Fruit fly (Drosophila melanogaster) whole organism, embryonic: ENCODE data around the gene sdt.

Source experiments
- CG11085 ChIP-seq: fragments of 200-800 bp; sonication (Bioruptor generic); IDR thresholded peaks from 2 replicates; pipeline ENCODE4 v1.3.6; 2022; ENCODE audit warnings: missing biosample characterization, missing genetic modification characterization
- CG11560 ChIP-seq: fragments of 200-800 bp; sonication (Bioruptor generic); IDR thresholded peaks from 3 replicates; pipeline ENCODE4 v1.3.6; 2022; ENCODE audit warnings: missing biosample characterization, missing genetic modification characterization
- CG11723 ChIP-seq: fragments of 200-800 bp; sonication (Bioruptor generic); optimal IDR thresholded peaks from 2 replicates; lab custom pipeline; 2017; ENCODE audit warnings: missing biosample characterization, mild to moderate bottlenecking, missing genetic modification characterization
- CG12299 ChIP-seq: fragments of 200-800 bp; sonication (Bioruptor generic); optimal IDR thresholded peaks from 2 replicates; lab custom pipeline; 2018; ENCODE audit warnings: missing biosample characterization, mild to moderate bottlenecking, missing genetic modification characterization
- CG1233 ChIP-seq: fragments of 200-800 bp; sonication (Bioruptor generic); optimal IDR thresholded peaks from 4 replicates; lab custom pipeline; 2018; ENCODE audit warnings: missing biosample characterization, mild to moderate bottlenecking, missing genetic modification characterization
- CG12659 ChIP-seq: fragments of 200-800 bp; sonication (Bioruptor generic); optimal IDR thresholded peaks from 3 replicates; lab custom pipeline; 2017; ENCODE audit warnings: mild to moderate bottlenecking, missing biosample characterization, missing genetic modification reagents, missing genetic modification characterization
- CG12744 ChIP-seq: fragments of 200-800 bp; sonication (Bioruptor generic); optimal IDR thresholded peaks from 2 replicates; lab custom pipeline; 2016; ENCODE audit warnings: missing biosample characterization, missing genetic modification characterization
- CG12942 ChIP-seq: fragments of 200-800 bp; sonication (Bioruptor generic); optimal IDR thresholded peaks from 3 replicates; lab custom pipeline; 2016; ENCODE audit warnings: missing biosample characterization, missing genetic modification characterization
- CG13296 ChIP-seq: fragments of 200-800 bp; sonication (Bioruptor generic); optimal IDR thresholded peaks from 3 replicates; lab custom pipeline; 2018; ENCODE audit warnings: missing biosample characterization, mild to moderate bottlenecking, missing genetic modification characterization
- CG16813 ChIP-seq: fragments of 200-800 bp; sonication (Bioruptor generic); IDR thresholded peaks from 3 replicates; pipeline ENCODE4 v1.3.6; 2022; ENCODE audit warnings: missing biosample characterization, missing genetic modification characterization; ENCODE audit not compliant: partially characterized antibody
- CG3163 ChIP-seq: fragments of 200-800 bp; sonication (Bioruptor generic); optimal IDR thresholded peaks from 3 replicates; lab custom pipeline; 2016; ENCODE audit warnings: missing biosample characterization, missing genetic modification characterization
- CG34376 ChIP-seq: fragments of 200-800 bp; sonication (Bioruptor generic); optimal IDR thresholded peaks from 2 replicates; lab custom pipeline; 2018; ENCODE audit warnings: missing biosample characterization, mild to moderate bottlenecking, missing genetic modification characterization
- CG4404 ChIP-seq: fragments of 200-800 bp; sonication (Bioruptor generic); IDR thresholded peaks from 2 replicates; pipeline ENCODE4 v1.3.6; 2022; ENCODE audit warnings: missing biosample characterization, missing genetic modification characterization
- CrebB ChIP-seq: fragments of 200-800 bp; sonication (Bioruptor generic); optimal IDR thresholded peaks from 3 replicates; lab custom pipeline; 2018; ENCODE audit warnings: missing biosample characterization, mild to moderate bottlenecking, missing genetic modification characterization
- Dbx ChIP-seq: fragments of 200-800 bp; sonication (Bioruptor generic); IDR thresholded peaks from 3 replicates; pipeline ENCODE4 v1.3.6; 2022; ENCODE audit warnings: missing biosample characterization, missing genetic modification characterization
- Doc2 ChIP-seq: fragments of 200-800 bp; sonication (Bioruptor generic); IDR thresholded peaks from 2 replicates; pipeline ENCODE4 v1.3.6; 2022; ENCODE audit warnings: missing biosample characterization, missing genetic modification characterization
- Ets65A ChIP-seq: fragments of 200-800 bp; sonication (Bioruptor generic); peaks from one replicate; lab custom pipeline; 2016; ENCODE audit warnings: missing biosample characterization, missing genetic modification characterization
- GATAe ChIP-seq: fragments of 200-800 bp; sonication (Bioruptor generic); conservative IDR thresholded peaks from 2 replicates; pipeline ENCODE4 v1.3.6; 2022; ENCODE audit warnings: missing biosample characterization, missing genetic modification characterization
- Gsc ChIP-seq: fragments of 200-800 bp; sonication (Bioruptor generic); IDR thresholded peaks from 2 replicates; pipeline ENCODE4 v1.3.6; 2022; ENCODE audit warnings: missing biosample characterization, missing genetic modification characterization
- HHEX ChIP-seq: fragments of 200-800 bp; sonication (Bioruptor generic); optimal IDR thresholded peaks from 3 replicates; lab custom pipeline; 2017; ENCODE audit warnings: missing biosample characterization, mild to moderate bottlenecking, missing genetic modification characterization, missing genetic modification reagents
- HmgZ ChIP-seq: fragments of 200-800 bp; sonication (Bioruptor generic); optimal IDR thresholded peaks from 2 replicates; lab custom pipeline; 2018; ENCODE audit warnings: missing biosample characterization, mild to moderate bottlenecking, missing genetic modification characterization
- Hr3 ChIP-seq: fragments of 200-800 bp; sonication (Bioruptor generic); optimal IDR thresholded peaks from 3 replicates; lab custom pipeline; 2016; ENCODE audit warnings: missing biosample characterization, missing genetic modification characterization
- Lhr ChIP-seq: fragments of 200-800 bp; sonication (Bioruptor generic); optimal IDR thresholded peaks from 3 replicates; lab custom pipeline; 2017; ENCODE audit warnings: mild to moderate bottlenecking, missing biosample characterization, missing genetic modification reagents, missing genetic modification characterization
- MESR4 ChIP-seq: fragments of 200-800 bp; sonication (Bioruptor generic); optimal IDR thresholded peaks from 2 replicates; lab custom pipeline; 2018; ENCODE audit warnings: missing biosample characterization, mild to moderate bottlenecking, missing genetic modification characterization, moderate library complexity
- NC2α ChIP-seq: fragments of 200-800 bp; sonication (Bioruptor generic); optimal IDR thresholded peaks from 2 replicates; lab custom pipeline; 2016; ENCODE audit warnings: missing biosample characterization, missing genetic modification characterization
- Side ChIP-seq: fragments of 200-800 bp; sonication (Bioruptor generic); optimal IDR thresholded peaks from 2 replicates; lab custom pipeline; 2016; ENCODE audit warnings: missing biosample characterization, missing genetic modification characterization
- ab ChIP-seq: fragments of 200-800 bp; sonication (Bioruptor generic); optimal IDR thresholded peaks from 2 replicates; lab custom pipeline; 2016; ENCODE audit warnings: missing biosample characterization, missing genetic modification characterization
- bcd ChIP-seq: fragments of 200-800 bp; sonication (Bioruptor generic); optimal IDR thresholded peaks from 2 replicates; lab custom pipeline; 2017; ENCODE audit warnings: missing biosample characterization, mild to moderate bottlenecking, missing genetic modification characterization
- caup ChIP-seq: fragments of 200-800 bp; sonication (Bioruptor generic); optimal IDR thresholded peaks from 3 replicates; lab custom pipeline; 2017; ENCODE audit warnings: missing biosample characterization, mild to moderate bottlenecking, missing genetic modification characterization, moderate library complexity; ENCODE audit not compliant: severe bottlenecking
- cg ChIP-seq: fragments of 200-800 bp; sonication (Bioruptor generic); optimal IDR thresholded peaks from 3 replicates; lab custom pipeline; 2019; ENCODE audit warnings: missing biosample characterization, mild to moderate bottlenecking, missing genetic modification characterization, moderate library complexity
- chif ChIP-seq, 2 experiments: fragments of 200-800 bp; sonication (Bioruptor generic); optimal IDR thresholded peaks; 3 replicates each; lab custom pipeline; 2016; ENCODE audit warnings: missing biosample characterization in 2 of 2, missing genetic modification characterization in 2 of 2
- da ChIP-seq: fragments of 200-800 bp; sonication (Bioruptor generic); optimal IDR thresholded peaks from 2 replicates; lab custom pipeline; 2016; ENCODE audit warnings: missing biosample characterization, missing genetic modification characterization
- dm ChIP-seq: fragments of 200-800 bp; sonication (Bioruptor generic); optimal IDR thresholded peaks from 3 replicates; lab custom pipeline; 2016; ENCODE audit warnings: missing biosample characterization, missing genetic modification characterization
- eve ChIP-seq, 2 experiments: fragments of >200 bp; optimal IDR thresholded peaks; 2 replicates each; lab custom pipeline; 2017; ENCODE audit warnings: missing biosample characterization in 2 of 2, missing genetic modification characterization in 2 of 2
- fd3F ChIP-seq: fragments of 200-800 bp; sonication (Bioruptor generic); optimal IDR thresholded peaks from 2 replicates; lab custom pipeline; 2018; ENCODE audit warnings: missing biosample characterization, mild to moderate bottlenecking, missing genetic modification characterization, moderate library complexity
- fd64A ChIP-seq: fragments of 200-800 bp; sonication (Bioruptor generic); optimal IDR thresholded peaks from 3 replicates; lab custom pipeline; 2018; ENCODE audit warnings: missing biosample characterization, mild to moderate bottlenecking, missing genetic modification characterization
- gsb ChIP-seq: fragments of 200-800 bp; sonication (Bioruptor generic); IDR thresholded peaks from 2 replicates; pipeline ENCODE4 v1.3.6; 2022; ENCODE audit warnings: missing biosample characterization, missing genetic modification characterization
- gsb-n ChIP-seq: fragments of 200-800 bp; sonication (Bioruptor generic); optimal IDR thresholded peaks from 3 replicates; lab custom pipeline; 2018; ENCODE audit warnings: missing biosample characterization, mild to moderate bottlenecking, missing genetic modification characterization
- ind ChIP-seq: fragments of 200-800 bp; sonication (Bioruptor generic); optimal IDR thresholded peaks from 3 replicates; lab custom pipeline; 2016; ENCODE audit warnings: missing biosample characterization, missing genetic modification characterization
- kah ChIP-seq: fragments of 200-800 bp; sonication (Bioruptor generic); optimal IDR thresholded peaks from 2 replicates; lab custom pipeline; 2018; ENCODE audit warnings: missing biosample characterization, mild to moderate bottlenecking, missing genetic modification characterization
- klu ChIP-seq: fragments of 200-800 bp; sonication (Bioruptor generic); IDR thresholded peaks from 2 replicates; pipeline ENCODE4 v1.3.6; 2022; ENCODE audit warnings: missing biosample characterization, missing genetic modification characterization
- mam ChIP-seq: fragments of 200-800 bp; sonication (Bioruptor generic); optimal IDR thresholded peaks from 3 replicates; lab custom pipeline; 2016; ENCODE audit warnings: missing biosample characterization, missing genetic modification characterization
- nerfin-1 ChIP-seq: fragments of 200-800 bp; sonication (Bioruptor generic); optimal IDR thresholded peaks from 3 replicates; lab custom pipeline; 2019; ENCODE audit warnings: missing biosample characterization, mild to moderate bottlenecking, missing genetic modification characterization, moderate library complexity
- pan ChIP-seq, 4 experiments: fragments of >200 bp in 3 of 4; fragments of 200-800 bp in 1 of 4; sonication (Bioruptor generic) in 1 of 4; optimal IDR thresholded peaks in 3 of 4; IDR thresholded peaks in 1 of 4; 2 replicates each; pipeline versions ENCODE4 v1.3.6 to Lab custom; 2017 to 2022; ENCODE audit warnings: missing biosample characterization in 2 of 4, missing genetic modification characterization in 2 of 4, mixed read lengths in 1 of 4
- pb ChIP-seq: fragments of 200-800 bp; sonication (Bioruptor generic); optimal IDR thresholded peaks from 3 replicates; lab custom pipeline; 2016; ENCODE audit warnings: missing biosample characterization, missing genetic modification characterization
- pum ChIP-seq: fragments of 200-800 bp; sonication (Bioruptor generic); optimal IDR thresholded peaks from 2 replicates; lab custom pipeline; 2016; ENCODE audit warnings: missing biosample characterization, missing genetic modification characterization
- shn ChIP-seq: fragments of 200-800 bp; sonication (Bioruptor generic); optimal IDR thresholded peaks from 3 replicates; lab custom pipeline; 2016; ENCODE audit warnings: missing biosample characterization, missing genetic modification characterization
- tll ChIP-seq, 2 experiments: fragments of 200-800 bp in 1 of 2; fragments of >200 bp in 1 of 2; sonication (Bioruptor generic) in 1 of 2; optimal IDR thresholded peaks; 2 replicates each; lab custom pipeline; 2017 to 2019; ENCODE audit warnings: missing biosample characterization in 2 of 2, missing genetic modification characterization in 2 of 2, mild to moderate bottlenecking in 1 of 2, moderate library complexity in 1 of 2
- vnd ChIP-seq: fragments of 200-800 bp; sonication (Bioruptor generic); IDR thresholded peaks from 3 replicates; pipeline ENCODE4 v1.3.6; 2022; ENCODE audit warnings: missing biosample characterization, missing genetic modification characterization; ENCODE audit not compliant: partially characterized antibody

The sdt gene

DNA sequence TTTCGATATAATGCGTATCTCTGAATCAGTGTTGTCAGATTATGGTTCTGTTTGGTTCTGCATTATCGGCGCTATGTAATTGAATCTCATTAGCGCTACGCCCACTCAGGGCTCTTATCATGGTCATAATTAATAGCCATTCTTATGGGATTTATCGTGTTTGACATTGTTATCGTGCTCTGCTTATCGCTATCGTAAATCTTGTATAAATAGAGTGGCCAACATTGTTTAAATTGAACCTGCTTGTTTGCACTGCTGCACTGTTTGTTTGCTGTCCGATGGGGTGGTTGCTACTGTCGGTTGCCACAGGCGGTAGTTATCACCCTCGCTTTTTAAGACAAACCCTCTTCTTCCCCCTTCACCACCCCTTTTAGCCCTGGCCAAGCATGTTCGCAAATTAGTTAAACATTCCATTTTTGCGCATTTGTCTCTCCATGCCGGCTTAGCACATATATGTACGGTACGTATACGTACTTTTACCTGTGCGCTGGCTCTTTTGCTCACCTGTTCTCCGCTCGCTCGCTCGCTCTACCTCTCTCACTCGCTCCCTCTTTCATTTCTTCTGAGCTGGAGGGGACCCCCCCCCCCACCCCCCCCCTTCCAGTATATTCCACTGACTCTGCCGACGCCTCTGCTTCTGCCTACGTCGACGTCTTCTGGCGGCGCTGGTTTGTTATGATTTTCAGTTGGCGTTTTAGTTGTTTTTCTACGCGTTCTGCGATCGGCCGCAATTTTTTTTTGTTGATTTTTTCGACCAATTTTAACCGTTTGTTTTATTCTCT is 51.8 kb downstream of the sdt start (continued):
- no peak for TF ChIP-seq pb
- TF ChIP-seq tll (GFP tag; optimal IDR thresholded peaks at IDR 0.05; lab: Kevin White, UChicago), result no peak
- TF ChIP-seq fd64A (GFP tag; lab: Kevin White, UChicago), result peak; percentile 81
- TF ChIP-seq CG16813 (GFP tag; lab: Robert Waterston, UW), result no peak
- TF ChIP-seq Hr3, result no peak
- TF ChIP-seq CrebB (tag; lab: Kevin White, UChicago), result peak; percentile 44
- no peak for TF ChIP-seq CG11560 (tag; lab: Robert Waterston, UW)
- no peak for TF ChIP-seq Dbx (GFP tag; lab: Robert Waterston, UW)
- TF ChIP-seq Lhr (GFP tag; lab: Kevin White, UChicago), result peak; percentile 44
- TF ChIP-seq CG11723 (GFP tag; lab: Kevin White, UChicago), result peak; percentile 38
- peak; percentile 30 for TF ChIP-seq NC2α (GFP tag; lab: Kevin White, UChicago)
- TF ChIP-seq GATAe, result 0 out of 2 replicates have a peak, but pooled peaks have one; percentile 19
- TF ChIP-seq CG11085 (GFP tag; lab: Robert Waterston, UW), result no peak
- no peak for TF ChIP-seq Doc2 (GFP tag; lab: Robert Waterston, UW)
- peak; percentile 43 for TF ChIP-seq gsb-n (tag; lab: Kevin White, UChicago)
- TF ChIP-seq ab (GFP tag; lab: Kevin White, UChicago), result no peak
- TF ChIP-seq bcd (GFP tag; lab: Kevin White, UChicago), result peak; percentile 56
- TF ChIP-seq caup (GFP tag; lab: Kevin White, UChicago), result peak; percentile 55
- peak; percentile 53 for TF ChIP-seq CG12659 (GFP tag; lab: Kevin White, UChicago)
- peak; percentile 72 for TF ChIP-seq CG1233 (GFP tag; lab: Kevin White, UChicago)
- TF ChIP-seq CG34376 (GFP tag; lab: Kevin White, UChicago), result peak; percentile 59
- no peak for TF ChIP-seq gsb (GFP tag; lab: Robert Waterston, UW)
- no peak for TF ChIP-seq fd3F (GFP tag; lab: Kevin White, UChicago)
- TF ChIP-seq eve (GFP tag; optimal IDR thresholded peaks at IDR 0.05; lab: Kevin White, UChicago), result no peak
- TF ChIP-seq ind (GFP tag; lab: Kevin White, UChicago), result no peak
- peak; percentile 5 for TF ChIP-seq CG3163 (GFP tag; lab: Kevin White, UChicago)
- peak; percentile 33 for TF ChIP-seq CG12942 (GFP tag; lab: Kevin White, UChicago)
- TF ChIP-seq mam, result no peak
- peak; percentile 55 for TF ChIP-seq nerfin-1 (tag; lab: Kevin White, UChicago)
- peak; percentile 68 for TF ChIP-seq HHEX (GFP tag; lab: Kevin White, UChicago)
- TF ChIP-seq pum, result peak; percentile 4
- no peak for TF ChIP-seq shn (GFP tag; lab: Kevin White, UChicago)
- TF ChIP-seq CG13296 (GFP tag; lab: Kevin White, UChicago), result peak; percentile 74
- no peak for TF ChIP-seq Gsc (GFP tag; lab: Robert Waterston, UW)
- peak; percentile 29 for TF ChIP-seq kah (GFP tag; lab: Kevin White, UChicago)
- no peak for TF ChIP-seq da
- peak; percentile 29 to 57 for TF ChIP-seq chif (GFP tag; optimal IDR thresholded peaks at IDR 0.05; lab: Kevin White, UChicago)
- TF ChIP-seq MESR4 (GFP tag; lab: Kevin White, UChicago), result no peak
- peak; percentile 43 for TF ChIP-seq CG12299 (tag; lab: Kevin White, UChicago)
- peak; percentile 8 for TF ChIP-seq CG12744 (GFP tag; lab: Kevin White, UChicago)
- no peak for TF ChIP-seq pan (optimal IDR thresholded peaks at IDR 0.05; lab: Kevin White, UChicago)
- TF ChIP-seq pan (GFP tag; optimal IDR thresholded peaks at IDR 0.05 in 1 of 2, IDR thresholded peaks at IDR 0.05 in 1 of 2), result no peak
- no peak for TF ChIP-seq vnd (GFP tag; lab: Robert Waterston, UW)
- peak; percentile 58 for TF ChIP-seq Side (GFP tag; lab: Kevin White, UChicago)
- TF ChIP-seq dm (GFP tag; lab: Kevin White, UChicago), result no peak
- peak; percentile 33 for TF ChIP-seq HmgZ (tag; lab: Kevin White, UChicago)
- TF ChIP-seq Ets65A (GFP tag; lab: Kevin White, UChicago), result no peak
- no peak for TF ChIP-seq klu (GFP tag; lab: Robert Waterston, UW)
- TF ChIP-seq cg (GFP tag; lab: Kevin White, UChicago), result no peak
- no peak for TF ChIP-seq CG4404 (GFP tag; lab: Robert Waterston, UW)
